Worm (Caenorhabditis elegans) whole organism, L2 larva: ENCODE results near the gene nspe-8.

Experiments
- C34F6.9 ChIP-seq: fragments of 150-350 bp; optimal IDR thresholded peaks from 2 replicates; lab custom pipeline; 2014; ENCODE audit warnings: missing biosample characterization, missing genetic modification characterization
- F13H6.1 ChIP-seq: sonication (generic microtip); optimal IDR thresholded peaks from 2 replicates; lab custom pipeline; 2016; ENCODE audit warnings: missing genetic modification characterization, missing compliant biosample characterization
- ZK546.5 ChIP-seq: sonication (generic microtip); optimal IDR thresholded peaks from 2 replicates; lab custom pipeline; 2017; ENCODE audit warnings: missing biosample characterization, missing genetic modification characterization
- aly-2 ChIP-seq: fragments of 150-350 bp; optimal IDR thresholded peaks from 2 replicates; lab custom pipeline; 2014; ENCODE audit warnings: missing biosample characterization, missing genetic modification characterization
- ama-1 ChIP-seq: fragments of 150-350 bp; optimal IDR thresholded peaks from 2 replicates; lab custom pipeline; 2018; ENCODE audit warnings: inconsistent platforms
- blmp-1 ChIP-seq: sonication (generic microtip); optimal IDR thresholded peaks from 2 replicates; lab custom pipeline; 2017; ENCODE audit warnings: missing genetic modification characterization, mild to moderate bottlenecking, missing compliant biosample characterization, antibody characterized with exemption, moderate library complexity; ENCODE audit not compliant: insufficient read depth
- egl-27 ChIP-seq: sonication (generic microtip); optimal IDR thresholded peaks from 3 replicates; lab custom pipeline; 2017; ENCODE audit warnings: missing biosample characterization, missing genetic modification reagents, missing genetic modification characterization
- elt-3 ChIP-seq: sonication (generic microtip); optimal IDR thresholded peaks from 2 replicates; lab custom pipeline; 2017; ENCODE audit warnings: missing biosample characterization, missing genetic modification characterization
- fos-1 ChIP-seq: fragments of 150-350 bp; optimal IDR thresholded peaks from 2 replicates; lab custom pipeline; 2014; ENCODE audit warnings: missing biosample characterization, missing genetic modification characterization
- gmeb-1 ChIP-seq: fragments of 150-350 bp; optimal IDR thresholded peaks from 2 replicates; lab custom pipeline; 2014; ENCODE audit warnings: missing biosample characterization, missing genetic modification characterization
- lin-13 ChIP-seq: fragments of 150-350 bp; optimal IDR thresholded peaks from 2 replicates; lab custom pipeline; 2014; ENCODE audit warnings: missing biosample characterization, missing genetic modification reagents, missing genetic modification characterization
- lin-39 ChIP-seq: fragments of 150-350 bp; optimal IDR thresholded peaks from 2 replicates; lab custom pipeline; 2014; ENCODE audit warnings: missing biosample characterization, missing genetic modification reagents, missing genetic modification characterization
- mbf-1 ChIP-seq: sonication (generic microtip); optimal IDR thresholded peaks from 2 replicates; lab custom pipeline; 2017; ENCODE audit warnings: missing biosample characterization, missing genetic modification characterization
- mdl-1 ChIP-seq, 2 experiments: fragments of 150-350 bp in 1 of 2; sonication (generic microtip) in 1 of 2; optimal IDR thresholded peaks; 2 replicates each; lab custom pipeline; 2017; ENCODE audit warnings: missing biosample characterization in 2 of 2, missing genetic modification characterization in 2 of 2
- nhr-10 ChIP-seq: sonication (generic microtip); optimal IDR thresholded peaks from 2 replicates; lab custom pipeline; 2017; ENCODE audit warnings: missing biosample characterization, missing genetic modification characterization
- nhr-12 ChIP-seq: fragments of 150-350 bp; optimal IDR thresholded peaks from 2 replicates; lab custom pipeline; 2014; ENCODE audit warnings: missing biosample characterization, missing genetic modification characterization
- nhr-129 ChIP-seq: fragments of 150-350 bp; optimal IDR thresholded peaks from 2 replicates; lab custom pipeline; 2014; ENCODE audit warnings: missing biosample characterization, missing genetic modification characterization
- nhr-21 ChIP-seq: fragments of 150-350 bp; optimal IDR thresholded peaks from 2 replicates; lab custom pipeline; 2014; ENCODE audit warnings: missing biosample characterization, missing genetic modification characterization
- nhr-23 ChIP-seq: fragments of 150-350 bp; optimal IDR thresholded peaks from 2 replicates; lab custom pipeline; 2014; ENCODE audit warnings: missing biosample characterization, missing genetic modification reagents, missing genetic modification characterization
- nhr-237 ChIP-seq: fragments of 150-350 bp; optimal IDR thresholded peaks from 2 replicates; lab custom pipeline; 2014; ENCODE audit warnings: missing biosample characterization, missing genetic modification characterization
- nhr-25 ChIP-seq: fragments of 150-350 bp; sonication (generic microtip); optimal IDR thresholded peaks from 3 replicates; lab custom pipeline; 2014; ENCODE audit warnings: missing biosample characterization, missing genetic modification characterization
- nhr-77 ChIP-seq: fragments of 150-350 bp; optimal IDR thresholded peaks from 2 replicates; lab custom pipeline; 2014; ENCODE audit warnings: missing biosample characterization, missing genetic modification characterization
- peb-1 ChIP-seq: fragments of 150-350 bp; optimal IDR thresholded peaks from 2 replicates; lab custom pipeline; 2014; ENCODE audit warnings: missing biosample characterization, missing genetic modification characterization
- sem-4 ChIP-seq: fragments of 150-350 bp; optimal IDR thresholded peaks from 2 replicates; lab custom pipeline; 2014; ENCODE audit warnings: missing biosample characterization, missing genetic modification reagents, missing genetic modification characterization
- skn-1 ChIP-seq: sonication (generic microtip); optimal IDR thresholded peaks from 2 replicates; lab custom pipeline; 2017; ENCODE audit warnings: missing biosample characterization, missing genetic modification characterization
- sma-3 ChIP-seq: sonication (generic microtip); optimal IDR thresholded peaks from 2 replicates; lab custom pipeline; 2016; ENCODE audit warnings: missing genetic modification reagents, missing genetic modification characterization, missing compliant biosample characterization
- sma-9 ChIP-seq, 2 experiments: fragments of 150-350 bp in 1 of 2; sonication (generic microtip) in 1 of 2; optimal IDR thresholded peaks; 2 replicates each; lab custom pipeline; 2014 to 2016; ENCODE audit warnings: missing genetic modification characterization in 2 of 2, mild to moderate bottlenecking in 1 of 2, missing biosample characterization in 1 of 2, missing compliant biosample characterization in 1 of 2, missing genetic modification reagents in 1 of 2, moderate library complexity in 1 of 2
- snpc-4 ChIP-seq: fragments of 150-350 bp; optimal IDR thresholded peaks from 2 replicates; lab custom pipeline; 2014; ENCODE audit warnings: missing biosample characterization, missing genetic modification characterization
- unc-39 ChIP-seq: fragments of 150-350 bp; optimal IDR thresholded peaks from 2 replicates; lab custom pipeline; 2014; ENCODE audit warnings: missing biosample characterization, missing genetic modification characterization
- unc-55 ChIP-seq: fragments of 150-350 bp; sonication (generic microtip); optimal IDR thresholded peaks from 3 replicates; lab custom pipeline; 2014; ENCODE audit warnings: missing biosample characterization, missing genetic modification reagents, missing genetic modification characterization
- unc-62 ChIP-seq: fragments of 150-350 bp; optimal IDR thresholded peaks from 2 replicates; lab custom pipeline; 2014; ENCODE audit warnings: missing biosample characterization, missing genetic modification reagents, missing genetic modification characterization
- zag-1 ChIP-seq: fragments of 150-350 bp; optimal IDR thresholded peaks from 2 replicates; lab custom pipeline; 2014; ENCODE audit warnings: missing biosample characterization, missing genetic modification characterization

Gene nspe-8

ce11 chrII:12630888-12631287 is 9.1 kb upstream of the nspe-8 start, which contains the start of gene Y38E10A.34:
Gene Y38E10A.34 (plus strand): TSS chrII:12631188.
- TF ChIP-seq snpc-4 (tag; lab: Kevin White, UChicago) (no peak), peb-1 (no peak), elt-3 (tag; lab: Kevin White, UChicago) (no peak), mdl-1 (tag; optimal IDR thresholded peaks at IDR 0.05; lab: Kevin White, UChicago) (no peak), skn-1 (no peak), unc-39 (no peak), fos-1 (tag; lab: Kevin White, UChicago) (no peak), nhr-77 (tag; lab: Kevin White, UChicago) (no peak), nhr-23 (tag; lab: Kevin White, UChicago) (no peak), nhr-10 (tag; lab: Kevin White, UChicago) (no peak), lin-13 (GFP tag; lab: Kevin White, UChicago) (no peak)

ce11 chrII:12629387-12629786 is 7.6 kb upstream of the nspe-8 start, which contains the start of gene Y38E10A.28:
Gene Y38E10A.28 (plus strand): TSS chrII:12629687.
- TF ChIP-seq egl-27 (tag; lab: Kevin White, UChicago): no peak
- TF ChIP-seq zag-1: no peak
- no peak for TF ChIP-seq blmp-1 (tag; lab: Kevin White, UChicago)
- no peak for TF ChIP-seq mbf-1 (tag; lab: Kevin White, UChicago)
- TF ChIP-seq aly-2: no peak
- no peak for TF ChIP-seq sma-9 (GFP tag; optimal IDR thresholded peaks at IDR 0.05; lab: Kevin White, UChicago)
- TF ChIP-seq sma-9 (tag; optimal IDR thresholded peaks at IDR 0.05; lab: Kevin White, UChicago): no peak
- TF ChIP-seq nhr-12 (tag; lab: Kevin White, UChicago): no peak
- no peak for TF ChIP-seq C34F6.9 (tag; lab: Kevin White, UChicago)
- TF ChIP-seq unc-39: no peak
- no peak for TF ChIP-seq ama-1
- no peak for TF ChIP-seq ZK546.5
- TF ChIP-seq sem-4 (tag; lab: Kevin White, UChicago): no peak
- TF ChIP-seq lin-39 (tag; lab: Kevin White, UChicago): no peak
- TF ChIP-seq fos-1 (tag; lab: Kevin White, UChicago): no peak
- TF ChIP-seq, all 48 proteins: peak for 0

ce11 chrII:12628566-12628965 is 6.8 kb upstream of the nspe-8 start, which contains the start of gene nspe-5:
Gene nspe-5 (plus strand): TSS chrII:12628866.
- TF ChIP-seq nhr-25 (tag; lab: Kevin White, UChicago): peak; percentile 71
- no peak for TF ChIP-seq skn-1
- TF ChIP-seq sma-9 (GFP tag; optimal IDR thresholded peaks at IDR 0.05; lab: Kevin White, UChicago): peak; percentile 37
- no peak for TF ChIP-seq sma-9 (tag; optimal IDR thresholded peaks at IDR 0.05; lab: Kevin White, UChicago)
- TF ChIP-seq, all 48 proteins: peak for 2

ce11 chrII:12626887-12627286 is 5.1 kb upstream of the nspe-8 start, which contains the start of gene nspe-7:
Gene nspe-7 (plus strand): TSS chrII:12627187.
- TF ChIP-seq gmeb-1 (tag; lab: Kevin White, UChicago) (no peak), mbf-1 (tag; lab: Kevin White, UChicago) (no peak), nhr-77 (tag; lab: Kevin White, UChicago) (no peak), F13H6.1 (tag; lab: Kevin White, UChicago) (no peak), elt-3 (tag; lab: Kevin White, UChicago) (no peak)

ce11 chrII:12626120-12626624 is 4.4 kb upstream of the nspe-8 start:
- TF ChIP-seq ZK546.5 (no peak), nhr-237 (tag; lab: Kevin White, UChicago) (no peak), blmp-1 (tag; lab: Kevin White, UChicago) (no peak), elt-3 (tag; lab: Kevin White, UChicago) (no peak), F13H6.1 (tag; lab: Kevin White, UChicago) (no peak), unc-39 (no peak), unc-62 (GFP tag; lab: Kevin White, UChicago) (no peak), sma-3 (GFP tag; lab: Kevin White, UChicago) (no peak), nhr-21 (tag; lab: Kevin White, UChicago) (no peak), unc-55 (GFP tag; lab: Kevin White, UChicago) (no peak), nhr-129 (tag; lab: Kevin White, UChicago) (no peak), ama-1 (no peak)
